Fruit fly (Drosophila melanogaster) whole organism: ENCODE measurements around the gene Smg6.

Experiments used
- CG8478 ChIP-seq: fragments of >200 bp; optimal IDR thresholded peaks from 2 replicates; lab custom pipeline; 2018; ENCODE audit warnings: inconsistent platforms
- Dll ChIP-seq: fragments of >200 bp; optimal IDR thresholded peaks from 2 replicates; lab custom pipeline; 2017
- EcR ChIP-seq, 2 experiments: fragments of >200 bp; optimal IDR thresholded peaks; 2 replicates each; lab custom pipeline; 2017; ENCODE audit warnings: missing biosample characterization in 2 of 2, missing genetic modification characterization in 2 of 2, missing genetic modification reagents in 2 of 2
- pan ChIP-seq: fragments of >200 bp; optimal IDR thresholded peaks from 2 replicates; lab custom pipeline; 2017
- psq ChIP-seq: fragments of >200 bp; optimal IDR thresholded peaks from 2 replicates; lab custom pipeline; 2017
- usp ChIP-seq: fragments of >200 bp; optimal IDR thresholded peaks from 2 replicates; lab custom pipeline; 2017; ENCODE audit warnings: missing biosample characterization, missing genetic modification characterization, mixed read lengths

Smg6 gene

DNA sequence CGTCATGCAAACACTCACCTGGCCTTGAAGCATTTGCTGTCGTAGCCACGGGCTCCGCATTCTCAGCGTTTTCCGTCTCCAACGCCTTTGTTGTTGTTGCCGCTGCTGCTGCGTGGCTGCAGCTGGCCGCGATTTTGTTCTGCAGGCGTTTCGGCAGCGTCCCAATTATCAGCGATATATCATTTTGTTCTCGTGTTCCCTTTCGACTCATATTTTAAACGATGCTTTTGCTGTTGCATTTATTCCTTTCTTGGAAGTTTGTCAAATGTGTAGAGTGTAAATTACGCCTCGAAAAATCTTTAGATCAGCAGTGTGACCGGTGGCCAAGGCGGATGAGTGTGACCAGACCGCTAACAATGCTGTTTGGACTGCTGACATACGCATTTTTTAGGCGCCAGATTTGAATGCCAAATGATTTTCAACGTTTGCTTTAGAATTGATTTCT lies at the start of gene Smg6:
Smg6 (minus strand) TSS at position 324 of the 445 bp plus-strand sequence.
- TF ChIP-seq usp (GFP tag; lab: Kevin White, UChicago) (no peak), CG8478 (lab: Kevin White, UChicago) (no peak), EcR (GFP tag; optimal IDR thresholded peaks at IDR 0.05; lab: Kevin White, UChicago) (no peak), pan (lab: Kevin White, UChicago) (no peak), Dll (lab: Kevin White, UChicago) (no peak), psq (lab: Kevin White, UChicago) (no peak)

DNA sequence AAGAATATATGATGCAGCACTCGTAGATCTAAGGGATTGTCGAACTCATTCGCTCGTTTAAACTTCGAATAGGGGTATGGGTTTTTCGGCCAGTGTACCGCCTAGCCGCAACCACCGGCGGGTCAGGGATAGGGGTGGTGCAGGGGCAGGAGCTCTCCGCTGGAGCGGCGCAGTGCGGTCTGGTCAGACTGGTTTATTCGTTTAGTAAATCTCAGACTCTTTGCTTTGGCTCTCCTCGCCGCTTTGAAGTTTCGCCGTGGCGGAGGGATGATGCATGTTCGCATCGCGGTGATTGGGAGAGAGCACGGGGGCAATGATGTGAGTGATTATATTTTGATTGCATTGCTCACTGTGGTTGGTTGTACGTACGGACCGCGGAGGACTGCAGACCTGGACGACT lies 49.1 kb upstream of the Smg6 start, which contains the start of gene fd96Ca:
fd96Ca (plus strand) TSS at position 337 of the 400 bp plus-strand sequence.
- TF ChIP-seq pan (lab: Kevin White, UChicago) (no peak), Dll (lab: Kevin White, UChicago) (peak; percentile 82)

DNA sequence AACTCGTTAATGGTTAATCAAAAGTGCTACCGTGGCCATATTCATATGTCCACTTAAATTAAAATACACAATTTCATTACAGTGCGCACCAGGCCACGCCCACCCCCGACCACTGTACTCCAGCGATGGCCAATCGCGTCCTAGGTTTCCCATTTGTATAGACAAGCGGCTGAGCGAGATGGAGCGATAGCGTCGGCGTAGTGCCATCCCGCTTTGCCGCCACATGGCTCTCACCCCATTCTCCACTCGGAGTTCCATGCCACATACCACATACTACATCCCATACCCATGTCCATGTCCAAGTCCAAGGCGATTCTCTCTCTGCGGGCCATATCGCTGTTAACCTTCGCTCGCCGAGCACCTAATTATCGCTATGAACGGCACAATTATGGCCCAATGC lies 47.2 kb upstream of the Smg6 start:
- TF ChIP-seq Dll (lab: Kevin White, UChicago) (no peak), usp (GFP tag; lab: Kevin White, UChicago) (no peak), CG8478 (lab: Kevin White, UChicago) (peak; percentile 54), psq (lab: Kevin White, UChicago) (no peak), EcR (GFP tag; optimal IDR thresholded peaks at IDR 0.05; lab: Kevin White, UChicago) (no peak), pan (lab: Kevin White, UChicago) (no peak)

DNA sequence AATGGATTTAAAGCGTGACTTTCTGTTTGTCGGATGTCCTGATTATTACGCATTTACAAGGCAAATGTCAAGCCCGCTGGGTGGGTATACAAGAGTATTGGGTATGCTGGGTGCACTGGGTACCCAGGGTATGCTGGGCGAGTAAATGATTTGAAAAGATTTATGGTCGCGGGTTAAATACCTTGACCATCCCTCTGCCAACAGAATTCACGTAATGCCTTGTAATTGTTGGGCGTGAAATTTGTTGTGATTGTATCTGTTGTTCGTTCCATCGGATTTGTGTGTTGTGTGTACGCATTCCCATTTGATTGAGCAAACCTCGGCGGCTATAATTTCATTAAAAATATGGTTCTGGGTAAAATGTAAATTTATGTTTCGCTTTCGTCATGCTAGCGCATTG lies 45.4 kb upstream of the Smg6 start:
- TF ChIP-seq CG8478 (lab: Kevin White, UChicago), result no peak
- TF ChIP-seq usp (GFP tag; lab: Kevin White, UChicago), result no peak
- TF ChIP-seq pan (lab: Kevin White, UChicago), result no peak
- no peak for TF ChIP-seq psq (lab: Kevin White, UChicago)
- no peak for TF ChIP-seq EcR (GFP tag; optimal IDR thresholded peaks at IDR 0.05; lab: Kevin White, UChicago)
- TF ChIP-seq Dll (lab: Kevin White, UChicago), result no peak

DNA sequence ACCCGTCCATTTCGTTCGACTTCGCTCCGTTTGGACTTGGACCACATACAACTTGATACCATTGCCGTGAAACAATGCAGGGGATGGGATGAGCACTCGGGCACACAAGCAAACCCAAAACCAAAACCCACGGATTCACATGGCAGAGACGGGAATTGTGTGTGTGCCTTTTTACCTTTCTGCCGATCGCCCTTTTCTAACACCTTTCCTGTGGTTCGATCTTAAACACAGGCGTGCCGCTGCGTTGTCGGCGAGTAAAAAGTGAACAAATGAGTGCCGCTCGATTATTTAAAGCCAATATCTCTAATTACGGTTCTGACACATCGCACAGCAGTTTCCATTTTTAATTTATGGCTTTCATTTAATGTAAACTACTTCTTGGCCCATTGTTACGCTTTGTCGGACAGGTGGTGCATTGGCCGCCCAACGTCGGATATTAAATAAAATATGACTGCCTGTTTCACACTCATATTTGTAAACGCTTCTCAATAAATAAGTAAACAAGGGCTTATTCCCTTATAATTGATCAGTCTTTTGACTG lies 44.1 kb upstream of the Smg6 start:
- TF ChIP-seq usp (GFP tag; lab: Kevin White, UChicago), result no peak
- no peak for TF ChIP-seq psq (lab: Kevin White, UChicago)
- no peak for TF ChIP-seq EcR (GFP tag; optimal IDR thresholded peaks at IDR 0.05; lab: Kevin White, UChicago)
- no peak for TF ChIP-seq pan (lab: Kevin White, UChicago)
- TF ChIP-seq CG8478 (lab: Kevin White, UChicago), result no peak
- no peak for TF ChIP-seq Dll (lab: Kevin White, UChicago)

DNA sequence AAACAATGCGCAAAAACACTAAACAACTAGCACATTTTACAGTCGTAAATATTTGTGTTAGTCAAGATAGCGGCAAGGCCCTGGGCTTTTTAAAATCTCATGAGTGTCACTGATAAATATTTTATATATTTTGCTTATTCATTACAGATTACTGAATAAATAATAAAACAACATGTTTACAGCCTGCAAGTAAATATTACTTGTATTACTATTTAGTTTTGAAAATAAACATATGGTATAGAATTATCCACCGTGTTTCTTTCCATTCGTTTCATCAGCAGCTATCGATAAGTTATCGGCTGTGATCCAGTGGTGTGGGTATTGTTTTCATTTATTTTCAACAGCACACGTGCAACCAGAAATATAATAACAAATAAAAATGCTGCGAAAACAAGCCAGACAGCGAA lies 41.3 kb upstream of the Smg6 start, which contains the start of the genes shams and CG11920:
shams (minus strand) TSS at position 50 of the 407 bp plus-strand sequence.
CG11920 (plus strand) TSS at position 320 of the 407 bp plus-strand sequence.
- TF ChIP-seq usp (GFP tag; lab: Kevin White, UChicago) (no peak), Dll (lab: Kevin White, UChicago) (no peak), psq (lab: Kevin White, UChicago) (no peak), EcR (GFP tag; optimal IDR thresholded peaks at IDR 0.05; lab: Kevin White, UChicago) (no peak), pan (lab: Kevin White, UChicago) (no peak), CG8478 (lab: Kevin White, UChicago) (no peak)

DNA sequence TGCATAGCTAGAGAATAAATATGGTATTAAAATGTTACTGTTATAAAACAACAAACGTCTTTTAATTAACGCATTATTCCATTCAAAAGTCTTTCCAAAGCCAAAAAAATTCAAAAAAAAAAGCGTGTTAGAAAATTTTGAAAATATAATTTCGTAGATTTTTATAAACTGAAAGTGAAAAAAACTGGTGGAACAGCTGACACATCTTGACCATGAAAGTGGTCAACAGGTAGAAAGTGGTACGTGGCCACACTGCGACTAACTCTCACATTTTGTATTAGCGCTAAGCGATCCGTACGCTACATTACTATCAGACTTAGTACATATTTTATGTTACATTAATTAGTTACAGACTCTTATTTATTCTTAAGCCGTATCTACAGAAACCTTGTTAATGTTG lies 37.6 kb upstream of the Smg6 start, which contains the start of gene CG11836:
CG11836 (plus strand) TSS at position 256 of the 400 bp plus-strand sequence.
- TF ChIP-seq pan (lab: Kevin White, UChicago) (no peak), EcR (GFP tag; optimal IDR thresholded peaks at IDR 0.05; lab: Kevin White, UChicago) (no peak), CG8478 (lab: Kevin White, UChicago) (no peak), usp (GFP tag; lab: Kevin White, UChicago) (no peak), psq (lab: Kevin White, UChicago) (no peak), Dll (lab: Kevin White, UChicago) (no peak)

DNA sequence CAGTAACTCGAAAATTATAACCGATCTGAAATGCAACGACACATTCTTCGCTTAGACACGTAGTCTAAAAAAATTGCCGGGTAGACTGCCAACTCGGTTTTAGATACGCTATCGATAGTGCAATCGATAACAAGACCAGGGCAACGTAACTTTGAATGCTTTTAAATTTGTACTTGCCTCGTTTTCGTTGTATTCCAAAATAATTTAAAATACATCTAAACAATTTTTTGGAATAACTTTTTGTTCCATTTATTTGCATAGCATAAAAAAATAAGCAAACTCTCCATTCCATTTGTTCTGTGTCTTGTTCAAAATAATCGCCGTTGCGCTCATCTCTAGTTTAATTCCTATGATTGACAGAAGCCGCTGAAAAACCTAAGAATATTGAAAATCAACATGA lies 36.3 kb upstream of the Smg6 start, which contains the start of the genes Stt3B and CG11839:
Stt3B (minus strand) TSS at position 69 of the 400 bp plus-strand sequence.
CG11839 (plus strand) TSS at position 359 of the 400 bp plus-strand sequence.
- TF ChIP-seq psq (lab: Kevin White, UChicago), result no peak
- TF ChIP-seq usp (GFP tag; lab: Kevin White, UChicago), result no peak
- TF ChIP-seq EcR (GFP tag; optimal IDR thresholded peaks at IDR 0.05; lab: Kevin White, UChicago), result no peak
- no peak for TF ChIP-seq pan (lab: Kevin White, UChicago)
- TF ChIP-seq Dll (lab: Kevin White, UChicago), result no peak
- TF ChIP-seq CG8478 (lab: Kevin White, UChicago), result no peak

DNA sequence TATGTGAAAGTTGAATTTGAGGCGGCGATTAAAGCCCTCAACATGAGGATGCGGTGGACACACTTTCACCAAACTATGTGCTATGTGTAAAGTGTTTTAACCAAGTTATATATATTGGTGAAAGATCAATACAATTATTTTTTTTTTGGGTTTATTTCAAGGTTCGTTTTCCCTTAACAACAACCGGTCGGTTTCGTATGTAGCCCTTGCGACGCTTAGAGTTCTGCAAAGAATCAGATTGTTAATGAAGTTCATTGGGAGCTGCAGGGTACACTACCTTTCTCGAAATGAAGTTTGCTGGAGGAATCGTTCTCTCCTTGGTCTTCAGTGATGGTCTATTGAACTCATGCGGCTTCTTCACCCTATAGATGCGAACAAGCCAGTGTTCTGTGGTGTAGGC lies 33.6 kb upstream of the Smg6 start:
- TF ChIP-seq Dll (lab: Kevin White, UChicago) (no peak), psq (lab: Kevin White, UChicago) (no peak), EcR (GFP tag; optimal IDR thresholded peaks at IDR 0.05; lab: Kevin White, UChicago) (no peak), CG8478 (lab: Kevin White, UChicago) (no peak), pan (lab: Kevin White, UChicago) (no peak), usp (GFP tag; lab: Kevin White, UChicago) (no peak)

DNA sequence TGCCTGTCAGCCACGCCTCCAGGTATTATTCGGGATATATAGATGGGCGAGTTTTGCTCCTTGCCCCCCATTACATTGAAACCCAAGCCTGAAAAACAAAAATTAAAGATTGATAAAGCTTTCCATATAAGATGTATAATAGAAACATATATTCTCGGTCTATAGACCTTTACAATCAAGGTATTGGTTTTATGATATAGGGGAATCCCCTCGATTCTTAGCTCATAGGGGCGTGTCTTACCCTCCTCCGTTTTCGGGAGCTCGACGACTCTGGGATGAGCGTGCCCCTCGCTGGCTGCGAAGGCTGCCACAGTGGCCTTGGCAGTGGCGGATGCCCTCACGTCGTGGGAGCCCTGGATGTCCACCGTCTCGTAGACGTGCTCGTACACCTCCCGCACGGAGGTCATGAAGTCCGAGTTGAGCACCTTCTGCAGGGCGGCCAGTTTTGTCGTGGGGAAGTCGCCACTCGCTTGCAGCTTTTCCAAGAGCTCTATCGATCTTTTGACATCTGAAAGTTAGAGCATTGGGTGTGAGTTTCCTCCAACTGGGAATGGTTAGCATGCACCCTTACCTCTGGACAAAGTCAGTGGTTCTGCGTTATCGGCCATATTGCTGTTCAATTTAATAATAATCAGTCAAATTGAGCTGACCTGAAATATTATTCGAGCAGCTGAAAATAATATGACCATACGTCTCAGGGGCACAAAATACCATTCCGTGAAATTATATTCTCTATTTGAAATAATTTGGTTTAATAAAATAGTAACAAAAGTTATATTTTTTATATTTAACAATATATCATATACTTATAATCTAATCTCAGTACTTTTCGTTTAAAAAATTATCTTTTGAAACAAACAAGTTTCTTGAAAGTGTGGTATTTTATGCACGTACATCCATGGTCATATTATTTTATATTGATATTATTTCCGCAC lies 31.9 kb upstream of the Smg6 start, which contains the start of the genes veli and PQBP1:
veli (minus strand) TSS at position 685 of the 935 bp plus-strand sequence.
PQBP1 (plus strand) TSS at position 885 of the 935 bp plus-strand sequence.
- no peak for TF ChIP-seq usp (GFP tag; lab: Kevin White, UChicago)
- no peak for TF ChIP-seq pan (lab: Kevin White, UChicago)
- TF ChIP-seq CG8478 (lab: Kevin White, UChicago), result no peak
- no peak for TF ChIP-seq psq (lab: Kevin White, UChicago)
- no peak for TF ChIP-seq EcR (GFP tag; optimal IDR thresholded peaks at IDR 0.05; lab: Kevin White, UChicago)
